Fruit fly (Drosophila melanogaster): ENCODE results near the gene Zip71B.

Gene Zip71B

dm6 chr3L:15006825-15007224 lies 14.7 kb downstream of the Zip71B start (continued):
- TF ChIP-seq Mad (GFP tag; optimal IDR thresholded peaks at IDR 0.05), result no peak
- TF ChIP-seq CG14667 (GFP tag; IDR thresholded peaks at IDR 0.05), result no peak
- TF ChIP-seq fd64A (GFP tag; optimal IDR thresholded peaks at IDR 0.05), result no peak
- peak; percentile 46 for TF ChIP-seq Sox102F (GFP tag; optimal IDR thresholded peaks at IDR 0.05)
- TF ChIP-seq gcm (GFP tag; optimal IDR thresholded peaks at IDR 0.05), result no peak
- no peak; the same call in 2 of the 3 replicates for TF ChIP-seq croc (GFP tag; conservative IDR thresholded peaks at IDR 0.05)
- 0 out of 3 replicates have a peak, but pooled peaks have one; percentile 30 for TF ChIP-seq z (GFP tag; IDR thresholded peaks at IDR 0.05)
- TF ChIP-seq CG18476 (GFP tag; optimal IDR thresholded peaks at IDR 0.05), result no peak
- peak; percentile 66 for TF ChIP-seq CG1603 (tag; optimal IDR thresholded peaks at IDR 0.05)
- TF ChIP-seq lmd (GFP tag; IDR thresholded peaks at IDR 0.05), result 0 out of 2 replicates have a peak, but pooled peaks have one; percentile 17

- TF ChIP-seq NFAT (GFP tag; IDR thresholded peaks at IDR 0.05), result no peak
- peak; percentile 73 for TF ChIP-seq kni (GFP tag; optimal IDR thresholded peaks at IDR 0.05)
- TF ChIP-seq CG11696 (GFP tag; IDR thresholded peaks at IDR 0.05), result peak; percentile 57
- peak; percentile 71 for TF ChIP-seq grn (GFP tag; optimal IDR thresholded peaks at IDR 0.05)
- TF ChIP-seq CG12236 (GFP tag; optimal IDR thresholded peaks at IDR 0.05), result no peak
- TF ChIP-seq Stat92E (GFP tag; optimal IDR thresholded peaks at IDR 0.05), result peak in 1 of 3 experiments; percentile 81
- peak; percentile 73 for TF ChIP-seq sens (GFP tag)
Observed at dm6 chr3L:15007271-15007948, 15.3 kb downstream of the Zip71B start.

dm6 chr3L:15009681-15010080 lies 17.6 kb downstream of the Zip71B start:
- TF ChIP-seq dpn (GFP tag; optimal IDR thresholded peaks at IDR 0.05) (no peak), croc (GFP tag; conservative IDR thresholded peaks at IDR 0.05) (no peak), CG7271 (tag; optimal IDR thresholded peaks at IDR 0.05) (no peak), Gug (GFP tag; IDR thresholded peaks at IDR 0.05) (no peak), knrl (GFP tag; IDR thresholded peaks at IDR 0.05; ENCODE audit: partially characterized antibody) (no peak), tap (tag; optimal IDR thresholded peaks at IDR 0.05) (no peak), sr (GFP tag; IDR thresholded peaks at IDR 0.05) (no peak), CG2678 (tag; optimal IDR thresholded peaks at IDR 0.05) (peak; percentile 27), mam (GFP tag; optimal IDR thresholded peaks at IDR 0.05) (no peak), Antp (GFP tag; optimal IDR thresholded peaks at IDR 0.05) (no peak), CG8281 (tag; optimal IDR thresholded peaks at IDR 0.05) (no peak), CG4282 (GFP tag; optimal IDR thresholded peaks at IDR 0.05) (no peak), CG6765 (GFP tag; optimal IDR thresholded peaks at IDR 0.05) (no peak), otp (GFP tag; IDR thresholded peaks at IDR 0.05) (no peak), phol (tag; optimal IDR thresholded peaks at IDR 0.05) (peak; percentile 3), Oli (tag; optimal IDR thresholded peaks at IDR 0.05) (peak; percentile 12), Meics (GFP tag; optimal IDR thresholded peaks at IDR 0.05) (no peak), cas (GFP tag; IDR thresholded peaks at IDR 0.05) (no peak), CG8089 (GFP tag; optimal IDR thresholded peaks at IDR 0.05) (no peak), Kr (GFP tag; optimal IDR thresholded peaks at IDR 0.05) (no peak), prd (optimal IDR thresholded peaks at IDR 0.05) (no peak), prd (GFP tag; IDR thresholded peaks at IDR 0.05) (no peak), exex (tag; optimal IDR thresholded peaks at IDR 0.05) (no peak), twi (tag; optimal IDR thresholded peaks at IDR 0.05) (no peak), CG7556 (GFP tag; optimal IDR thresholded peaks at IDR 0.05) (no peak), dmrt11E (tag; optimal IDR thresholded peaks at IDR 0.05) (no peak), Doc2 (GFP tag; IDR thresholded peaks at IDR 0.05) (no peak), Med (GFP tag) (no peak), Blimp-1 (GFP tag; optimal IDR thresholded peaks at IDR 0.05) (peak; percentile 26), nerfin-2 (GFP tag; IDR thresholded peaks at IDR 0.05; ENCODE audit: partially characterized antibody) (no peak), Side (GFP tag; optimal IDR thresholded peaks at IDR 0.05) (no peak), pros (GFP tag; optimal IDR thresholded peaks at IDR 0.05) (no peak)
